Worm (Caenorhabditis elegans) whole organism, L2 larva: ENCODE data around the gene F31D5.6.

Experiments
- lsy-2 ChIP-seq, 2 experiments: fragments of 150-350 bp in 1 of 2; sonication (generic microtip) in 1 of 2; optimal IDR thresholded peaks; 2 replicates each; lab custom pipeline; 2014 to 2017; ENCODE audit warnings: missing biosample characterization in 2 of 2, missing genetic modification characterization in 2 of 2
- skn-1 ChIP-seq: sonication (generic microtip); optimal IDR thresholded peaks from 2 replicates; lab custom pipeline; 2017; ENCODE audit warnings: missing biosample characterization, missing genetic modification characterization

ce11 chrII:4244959-4245358 lies 35.5 kb downstream of the F31D5.6 start:
- TF ChIP-seq lsy-2 (tag; optimal IDR thresholded peaks at IDR 0.05; lab: Kevin White, UChicago) (no peak), skn-1 (no peak)
